Worm (Caenorhabditis elegans) whole organism, L1 larva: ENCODE results near the gene T22B7.22.
A peak's percentile ranks its signal among the peaks of the same experiment; 100 is the strongest.

Experiments
- aha-1 ChIP-seq: fragments of 150-350 bp; optimal IDR thresholded peaks from 2 replicates; lab custom pipeline; 2014; ENCODE audit warnings: missing biosample characterization, missing genetic modification characterization
- alr-1 ChIP-seq: fragments of 200-800 bp; sonication (Bioruptor generic); optimal IDR thresholded peaks from 2 replicates; lab custom pipeline; 2018; ENCODE audit warnings: borderline replicate concordance, mild to moderate bottlenecking, missing genetic modification characterization, missing compliant biosample characterization
- aly-2 ChIP-seq: fragments of 150-350 bp; optimal IDR thresholded peaks from 2 replicates; lab custom pipeline; 2014; ENCODE audit warnings: missing biosample characterization, missing genetic modification characterization
- blmp-1 ChIP-seq: fragments of 150-350 bp; optimal IDR thresholded peaks from 2 replicates; lab custom pipeline; 2014; ENCODE audit warnings: missing biosample characterization, missing genetic modification characterization
- ceh-63 ChIP-seq: fragments of 200-800 bp; sonication (Bioruptor generic); optimal IDR thresholded peaks from 2 replicates; lab custom pipeline; 2018; ENCODE audit warnings: mild to moderate bottlenecking, missing genetic modification characterization, missing compliant biosample characterization
- ceh-82 ChIP-seq, 3 experiments: fragments of 150-350 bp in 1 of 3; sonication (generic microtip) in 2 of 3; optimal IDR thresholded peaks; 2 replicates each; lab custom pipeline; 2014 to 2017; ENCODE audit warnings: missing biosample characterization in 3 of 3, missing genetic modification characterization in 3 of 3
- ceh-90 ChIP-seq: sonication (generic microtip); optimal IDR thresholded peaks from 2 replicates; lab custom pipeline; 2016; ENCODE audit warnings: missing genetic modification characterization, missing compliant biosample characterization
- ces-1 ChIP-seq: fragments of 150-350 bp; optimal IDR thresholded peaks from 2 replicates; lab custom pipeline; 2014; ENCODE audit warnings: missing biosample characterization, missing genetic modification reagents, missing genetic modification characterization
- dpl-1 ChIP-seq, 3 experiments: fragments of 150-350 bp in 2 of 3; sonication (generic microtip) in 1 of 3; optimal IDR thresholded peaks; 2 replicates each; lab custom pipeline; 2014 to 2017; ENCODE audit warnings: missing biosample characterization in 3 of 3, missing genetic modification characterization in 3 of 3, missing genetic modification reagents in 3 of 3
- dsc-1 ChIP-seq: sonication (generic microtip); optimal IDR thresholded peaks from 2 replicates; lab custom pipeline; 2016; ENCODE audit warnings: mild to moderate bottlenecking, missing genetic modification characterization, missing compliant biosample characterization
- efl-3 ChIP-seq: fragments of 200-800 bp; sonication (Bioruptor generic); optimal IDR thresholded peaks from 2 replicates; lab custom pipeline; 2018; ENCODE audit warnings: mild to moderate bottlenecking, missing genetic modification characterization, missing compliant biosample characterization
- egl-13 ChIP-seq: sonication (generic microtip); optimal IDR thresholded peaks from 2 replicates; lab custom pipeline; 2016; ENCODE audit warnings: missing genotype, missing genetic modification reagents, missing genetic modification characterization, missing compliant biosample characterization
- egl-27 ChIP-seq, 2 experiments: fragments of 150-350 bp in 1 of 2; sonication (generic microtip); optimal IDR thresholded peaks; 3 replicates each; lab custom pipeline; 2017 to 2018; ENCODE audit warnings: missing biosample characterization in 2 of 2, missing genetic modification characterization in 2 of 2, missing genetic modification reagents in 2 of 2
- elt-3 ChIP-seq, 6 experiments: fragments of 150-350 bp in 1 of 6; sonication (generic microtip); optimal IDR thresholded peaks; 2 replicates each; lab custom pipeline; 2017 to 2018; ENCODE audit warnings: missing biosample characterization in 6 of 6, missing genetic modification characterization in 6 of 6, inconsistent platforms in 1 of 6
- ets-5 ChIP-seq: fragments of 200-800 bp; sonication (Bioruptor generic); IDR thresholded peaks from 2 replicates; pipeline ENCODE4 v1.3.6; 2022; ENCODE audit warnings: missing genetic modification characterization, missing compliant biosample characterization
- fkh-10 ChIP-seq: sonication (generic microtip); optimal IDR thresholded peaks from 2 replicates; lab custom pipeline; 2017; ENCODE audit warnings: missing biosample characterization, missing genetic modification reagents, missing genetic modification characterization
- fos-1 ChIP-seq: fragments of 150-350 bp; optimal IDR thresholded peaks from 2 replicates; lab custom pipeline; 2014; ENCODE audit warnings: missing biosample characterization, missing genetic modification characterization
- grh-1 ChIP-seq: fragments of 200-800 bp; sonication (Bioruptor generic); IDR thresholded peaks from 2 replicates; pipeline ENCODE4 v1.3.6; 2022; ENCODE audit warnings: missing genetic modification reagents, missing genetic modification characterization, missing compliant biosample characterization
- hlh-17 ChIP-seq: fragments of 200-800 bp; sonication (Bioruptor generic); optimal IDR thresholded peaks from 2 replicates; lab custom pipeline; 2018; ENCODE audit warnings: missing genetic modification characterization, mild to moderate bottlenecking, missing compliant biosample characterization, moderate library complexity, borderline replicate concordance
- hlh-4 ChIP-seq: sonication (generic microtip); optimal IDR thresholded peaks from 2 replicates; lab custom pipeline; 2016; ENCODE audit warnings: mild to moderate bottlenecking, missing genetic modification characterization, missing compliant biosample characterization
- hpl-2 ChIP-seq: fragments of 150-350 bp; optimal IDR thresholded peaks from 2 replicates; lab custom pipeline; 2014; ENCODE audit warnings: missing biosample characterization, missing genetic modification reagents, missing genetic modification characterization
- irx-1 ChIP-seq: sonication (generic microtip); optimal IDR thresholded peaks from 2 replicates; lab custom pipeline; 2016; ENCODE audit warnings: missing genetic modification characterization, missing compliant biosample characterization
- jun-1 ChIP-seq: fragments of 150-350 bp; optimal IDR thresholded peaks from 2 replicates; lab custom pipeline; 2014; ENCODE audit warnings: missing biosample characterization, missing genetic modification reagents, missing genetic modification characterization
- lin-13 ChIP-seq: fragments of 150-350 bp; optimal IDR thresholded peaks from 2 replicates; lab custom pipeline; 2014; ENCODE audit warnings: missing biosample characterization, missing genetic modification reagents, missing genetic modification characterization
- lin-14 ChIP-seq: fragments of 200-800 bp; sonication (Bioruptor generic); optimal IDR thresholded peaks from 2 replicates; lab custom pipeline; 2018; ENCODE audit warnings: mild to moderate bottlenecking, missing genetic modification characterization, moderate library complexity, missing compliant biosample characterization
- lin-35 ChIP-seq, 2 experiments: fragments of 150-350 bp; optimal IDR thresholded peaks; 2 replicates each; lab custom pipeline; 2014; ENCODE audit warnings: missing biosample characterization in 2 of 2, missing genetic modification characterization in 2 of 2, missing genetic modification reagents in 2 of 2
- lin-39 ChIP-seq: fragments of 150-350 bp; optimal IDR thresholded peaks from 2 replicates; lab custom pipeline; 2014; ENCODE audit warnings: missing biosample characterization, missing genetic modification reagents, missing genetic modification characterization
- mdl-1 ChIP-seq, 2 experiments: fragments of 150-350 bp; optimal IDR thresholded peaks; 2 replicates each; lab custom pipeline; 2014 to 2017; ENCODE audit warnings: missing biosample characterization in 2 of 2, missing genetic modification characterization in 2 of 2, inconsistent platforms in 1 of 2
- mef-2 ChIP-seq: fragments of 150-350 bp; optimal IDR thresholded peaks from 2 replicates; lab custom pipeline; 2014; ENCODE audit warnings: missing biosample characterization, missing genetic modification characterization
- mep-1 ChIP-seq: fragments of 150-350 bp; optimal IDR thresholded peaks from 2 replicates; lab custom pipeline; 2014; ENCODE audit warnings: missing biosample characterization, missing genetic modification characterization
- nhr-11 ChIP-seq: fragments of 150-350 bp; optimal IDR thresholded peaks from 2 replicates; lab custom pipeline; 2014; ENCODE audit warnings: missing biosample characterization, missing genetic modification characterization
- nhr-12 ChIP-seq: sonication (generic microtip); optimal IDR thresholded peaks from 2 replicates; lab custom pipeline; 2017; ENCODE audit warnings: missing biosample characterization, missing genetic modification characterization
- nhr-47 ChIP-seq: sonication (generic microtip); optimal IDR thresholded peaks from 2 replicates; lab custom pipeline; 2016; ENCODE audit warnings: mild to moderate bottlenecking, missing genetic modification characterization, moderate library complexity, missing compliant biosample characterization
- nhr-71 ChIP-seq: sonication (generic microtip); optimal IDR thresholded peaks from 2 replicates; lab custom pipeline; 2016; ENCODE audit warnings: mild to moderate bottlenecking, missing genetic modification characterization, moderate library complexity, missing compliant biosample characterization
- nhr-77 ChIP-seq: fragments of 150-350 bp; optimal IDR thresholded peaks from 2 replicates; lab custom pipeline; 2014; ENCODE audit warnings: missing biosample characterization, missing genetic modification characterization
- nhr-85 ChIP-seq: sonication (generic microtip); peaks from one replicate; lab custom pipeline; 2016; ENCODE audit warnings: missing genetic modification characterization, inconsistent platforms, missing compliant biosample characterization
- nhr-90 ChIP-seq: sonication (generic microtip); optimal IDR thresholded peaks from 2 replicates; lab custom pipeline; 2016; ENCODE audit warnings: mild to moderate bottlenecking, missing genetic modification characterization, missing compliant biosample characterization; ENCODE audit not compliant: poor library complexity
- pag-3 ChIP-seq: sonication (generic microtip); optimal IDR thresholded peaks from 2 replicates; lab custom pipeline; 2017; ENCODE audit warnings: missing genetic modification characterization, mild to moderate bottlenecking, missing compliant biosample characterization, antibody characterized with exemption, borderline replicate concordance; ENCODE audit not compliant: insufficient read depth
- rnt-1 ChIP-seq: sonication (generic microtip); optimal IDR thresholded peaks from 2 replicates; lab custom pipeline; 2016; ENCODE audit warnings: mild to moderate bottlenecking, missing genetic modification characterization, moderate library complexity, missing compliant biosample characterization
- skn-1 ChIP-seq: fragments of 150-350 bp; optimal IDR thresholded peaks from 2 replicates; lab custom pipeline; 2014; ENCODE audit warnings: missing biosample characterization, missing genetic modification characterization
- snu-23 ChIP-seq: sonication (generic microtip); optimal IDR thresholded peaks from 2 replicates; lab custom pipeline; 2016; ENCODE audit warnings: missing genetic modification characterization, missing compliant biosample characterization
- sox-4 ChIP-seq: sonication (generic microtip); optimal IDR thresholded peaks from 2 replicates; lab custom pipeline; 2016; ENCODE audit warnings: missing genetic modification characterization, missing compliant biosample characterization
- tbx-2 ChIP-seq: sonication (generic microtip); optimal IDR thresholded peaks from 2 replicates; lab custom pipeline; 2016; ENCODE audit warnings: missing genetic modification characterization, missing compliant biosample characterization
- tlp-1 ChIP-seq: fragments of 150-350 bp; optimal IDR thresholded peaks from 2 replicates; lab custom pipeline; 2014; ENCODE audit warnings: missing biosample characterization, missing genetic modification characterization
- unc-86 ChIP-seq: sonication (generic microtip); optimal IDR thresholded peaks from 2 replicates; lab custom pipeline; 2016; ENCODE audit warnings: missing genetic modification characterization, missing compliant biosample characterization
- xbp-1 ChIP-seq: sonication (generic microtip); optimal IDR thresholded peaks from 2 replicates; lab custom pipeline; 2016; ENCODE audit warnings: missing genetic modification characterization, missing compliant biosample characterization
- zag-1 ChIP-seq: fragments of 150-350 bp; optimal IDR thresholded peaks from 2 replicates; lab custom pipeline; 2014; ENCODE audit warnings: missing biosample characterization, missing genetic modification characterization
- zip-4 ChIP-seq: fragments of 200-800 bp; sonication (Bioruptor generic); optimal IDR thresholded peaks from 2 replicates; lab custom pipeline; 2018; ENCODE audit warnings: mild to moderate bottlenecking, missing genetic modification characterization, moderate library complexity, missing compliant biosample characterization
- ztf-11 ChIP-seq, 2 experiments: sonication (generic microtip); optimal IDR thresholded peaks; 2 replicates each; lab custom pipeline; 2016 to 2017; ENCODE audit warnings: missing genetic modification characterization in 2 of 2, missing biosample characterization in 1 of 2, missing compliant biosample characterization in 1 of 2

The T22B7.22 gene

DNA sequence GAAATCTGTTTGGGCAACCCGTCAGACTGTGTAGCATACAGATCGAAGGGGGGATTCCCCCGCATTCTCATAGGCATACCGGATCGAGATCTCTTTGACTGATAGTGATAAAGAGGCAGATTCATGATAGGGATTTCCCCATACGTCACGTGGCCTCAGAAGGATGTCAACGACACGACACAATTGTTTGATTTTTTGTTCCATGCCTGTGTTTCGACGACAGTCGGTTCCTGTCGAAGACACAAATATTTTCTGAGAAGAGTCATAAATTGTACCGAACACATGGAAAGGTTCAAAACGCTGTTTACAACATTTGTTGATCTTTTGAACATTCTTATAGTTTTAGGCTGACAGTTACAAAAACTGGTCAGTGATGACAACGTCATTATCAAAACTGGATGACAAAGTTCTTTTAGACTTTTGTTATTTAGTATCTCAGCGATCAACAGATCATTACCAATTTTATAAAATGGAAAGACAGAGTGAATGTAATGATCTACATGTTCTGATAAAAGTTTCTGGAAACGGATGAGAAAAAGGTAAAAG, 31.3 kb upstream of the T22B7.22 start (continued):
- no peak for TF ChIP-seq fos-1 (tag; lab: Kevin White, UChicago)
- TF ChIP-seq blmp-1 (tag; lab: Kevin White, UChicago): peak; percentile 73
- no peak for TF ChIP-seq zag-1 (tag; lab: Kevin White, UChicago)
- TF ChIP-seq nhr-12 (tag; lab: Kevin White, UChicago): no peak
- no peak for TF ChIP-seq ceh-82 (tag; optimal IDR thresholded peaks at IDR 0.05; lab: Kevin White, UChicago)
- TF ChIP-seq hlh-4: no peak
- TF ChIP-seq xbp-1 (tag; lab: Kevin White, UChicago): no peak
- no peak for TF ChIP-seq aha-1 (tag; lab: Kevin White, UChicago)
- TF ChIP-seq elt-3 (tag; optimal IDR thresholded peaks at IDR 0.05; lab: Kevin White, UChicago): peak in 4 of 6 experiments; percentile 17 to 70 (median 54)
- no peak for TF ChIP-seq tlp-1 (tag; lab: Kevin White, UChicago)
- TF ChIP-seq dpl-1 (GFP tag; optimal IDR thresholded peaks at IDR 0.05; lab: Kevin White, UChicago): no peak
- TF ChIP-seq nhr-71 (tag; lab: Kevin White, UChicago): peak; percentile 60
- no peak for TF ChIP-seq dsc-1

ce11 chrX:5629941-5630340, 29.8 kb upstream of the T22B7.22 start, which contains the start of gene argn-1:
TSS of gene argn-1 (plus strand) at chrX:5630023.
- TF ChIP-seq skn-1 (tag; lab: Kevin White, UChicago): no peak
- TF ChIP-seq ztf-11 (tag; optimal IDR thresholded peaks at IDR 0.05; lab: Kevin White, UChicago): no peak
- no peak for TF ChIP-seq dsc-1
- TF ChIP-seq alr-1 (tag; lab: Kevin White, UChicago): no peak
- no peak for TF ChIP-seq egl-13 (tag; lab: Kevin White, UChicago)
- TF ChIP-seq xbp-1 (tag; lab: Kevin White, UChicago): no peak
- no peak for TF ChIP-seq ceh-82 (tag; optimal IDR thresholded peaks at IDR 0.05; lab: Kevin White, UChicago)
- TF ChIP-seq lin-14 (GFP tag; lab: Kevin White, UChicago): peak; percentile 22
- no peak for TF ChIP-seq tbx-2 (tag; lab: Kevin White, UChicago)
- TF ChIP-seq egl-27 (tag; optimal IDR thresholded peaks at IDR 0.05; lab: Kevin White, UChicago): no peak
- TF ChIP-seq hlh-4: no peak
- peak; percentile 20 for TF ChIP-seq snu-23 (GFP tag; lab: Kevin White, UChicago)
- TF ChIP-seq ceh-63 (GFP tag; lab: Kevin White, UChicago): no peak
- peak; percentile 36; the same call in 1 of the 2 replicates for TF ChIP-seq grh-1 (GFP tag; lab: Robert Waterston, UW)
- TF ChIP-seq hpl-2 (GFP tag; lab: Kevin White, UChicago): no peak
- no peak for TF ChIP-seq fkh-10 (GFP tag; lab: Kevin White, UChicago)
- no peak for TF ChIP-seq hlh-17
- TF ChIP-seq ces-1 (GFP tag; lab: Kevin White, UChicago): no peak
- no peak for TF ChIP-seq zip-4
- no peak for TF ChIP-seq mef-2 (tag; lab: Kevin White, UChicago)
- no peak for TF ChIP-seq ceh-90 (tag; lab: Kevin White, UChicago)
- peak in 1 of 2 experiments; percentile 52 for TF ChIP-seq mdl-1 (tag; optimal IDR thresholded peaks at IDR 0.05; lab: Kevin White, UChicago)
- no peak for TF ChIP-seq ets-5
- peak; percentile 48 for TF ChIP-seq nhr-71 (tag; lab: Kevin White, UChicago)
- TF ChIP-seq nhr-77 (tag; lab: Kevin White, UChicago): no peak
- TF ChIP-seq jun-1 (tag; lab: Kevin White, UChicago): no peak
- TF ChIP-seq irx-1 (tag; lab: Kevin White, UChicago): no peak
- TF ChIP-seq nhr-90: peak; percentile 52
- no peak for TF ChIP-seq mep-1 (tag; lab: Kevin White, UChicago)
- no peak for TF ChIP-seq lin-13 (GFP tag; lab: Kevin White, UChicago)
- no peak for TF ChIP-seq pag-3 (tag; lab: Kevin White, UChicago)
- peak; percentile 72 for TF ChIP-seq nhr-85
- no peak for TF ChIP-seq sox-4
- TF ChIP-seq unc-86 (tag; lab: Kevin White, UChicago): no peak
- TF ChIP-seq fos-1 (tag; lab: Kevin White, UChicago): no peak
- peak in 1 of 6 experiments; percentile 42 for TF ChIP-seq elt-3 (tag; optimal IDR thresholded peaks at IDR 0.05; lab: Kevin White, UChicago)
- TF ChIP-seq rnt-1 (tag; lab: Kevin White, UChicago): no peak
- no peak for TF ChIP-seq nhr-47 (tag; lab: Kevin White, UChicago)
- TF ChIP-seq efl-3 (GFP tag; lab: Kevin White, UChicago): no peak
- no peak for TF ChIP-seq nhr-11
- no peak for TF ChIP-seq lin-39
- peak in 1 of 2 experiments; percentile 38 for TF ChIP-seq lin-35 (GFP tag; optimal IDR thresholded peaks at IDR 0.05; lab: Kevin White, UChicago)
- no peak for TF ChIP-seq aly-2 (tag; lab: Kevin White, UChicago)
